Fruit fly (Drosophila melanogaster): ENCODE measurements around the gene SdhC.

The SdhC gene

DNA sequence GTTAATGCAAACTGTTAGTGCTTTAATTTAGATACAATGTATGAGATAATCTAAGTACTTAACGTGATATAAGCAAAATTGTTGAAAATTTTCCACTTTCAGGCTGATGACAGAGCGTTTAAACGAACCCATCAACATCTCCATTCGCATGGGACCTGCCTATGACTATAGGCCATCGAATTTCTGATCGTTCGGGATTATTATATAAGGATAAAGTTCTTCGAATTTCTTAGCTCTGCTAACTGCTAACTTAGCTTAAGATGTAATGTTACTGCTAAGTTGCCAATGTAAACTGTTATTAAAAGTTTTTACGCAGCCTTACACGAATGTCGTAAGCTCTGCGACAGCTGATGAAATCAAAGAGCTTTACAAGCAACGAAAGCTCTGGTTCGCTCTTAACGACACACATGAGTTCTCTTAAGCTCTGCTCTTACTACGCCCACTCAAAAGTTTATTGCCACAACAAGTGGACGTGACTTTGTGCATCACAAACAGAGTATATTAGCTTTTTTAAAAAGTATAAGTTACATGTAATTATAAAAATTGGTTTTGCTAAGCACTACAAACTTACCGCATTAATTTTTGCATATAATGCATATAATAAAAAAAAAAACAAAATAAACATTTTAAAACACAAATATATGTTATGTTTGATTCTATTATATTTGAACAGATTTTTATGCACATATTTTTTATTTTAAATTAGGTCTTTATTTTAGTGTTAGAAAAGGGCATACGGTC is 12.8 kb downstream of the SdhC start:
- TF ChIP-seq D1 (tag; optimal IDR thresholded peaks at IDR 0.05) (peak; percentile 99), CG34367 (tag; optimal IDR thresholded peaks at IDR 0.05) (peak; percentile 96), CG15710 (tag; optimal IDR thresholded peaks at IDR 0.05) (peak; percentile 99), CG12605 (GFP tag; IDR thresholded peaks at IDR 0.05) (peak; percentile 94), CG9948 (tag; optimal IDR thresholded peaks at IDR 0.05) (peak; percentile 100), CG17806 (tag; optimal IDR thresholded peaks at IDR 0.05) (peak; percentile 98), CG8301 (tag; optimal IDR thresholded peaks at IDR 0.05) (peak; percentile 99), Pif1B (GFP tag; optimal IDR thresholded peaks at IDR 0.05) (peak; percentile 93), EcR (GFP tag; optimal IDR thresholded peaks at IDR 0.05) (peak; percentile 97), CG10348 (GFP tag; IDR thresholded peaks at IDR 0.05) (peak; percentile 97), Pif1A (GFP tag; optimal IDR thresholded peaks at IDR 0.05) (peak; percentile 44), fd96Ca (GFP tag; IDR thresholded peaks at IDR 0.05) (no peak), Ets98B (GFP tag; IDR thresholded peaks at IDR 0.05) (peak; percentile 95), CG14655 (GFP tag; optimal IDR thresholded peaks at IDR 0.05) (peak; percentile 100), Snoo (tag; optimal IDR thresholded peaks at IDR 0.05) (peak; percentile 99), CG8159 (tag; optimal IDR thresholded peaks at IDR 0.05) (peak; percentile 99), CG32121 (GFP tag; IDR thresholded peaks at IDR 0.05) (peak; percentile 99), CG4496 (GFP tag; IDR thresholded peaks at IDR 0.05) (peak; percentile 97), gl (tag; optimal IDR thresholded peaks at IDR 0.05) (peak; percentile 89), rn (GFP tag; IDR thresholded peaks at IDR 0.05) (peak; percentile 97), CG13204 (GFP tag; optimal IDR thresholded peaks at IDR 0.05) (peak; percentile 86)

- no peak for TF ChIP-seq rn (GFP tag; IDR thresholded peaks at IDR 0.05)
- TF ChIP-seq Ets98B (GFP tag; IDR thresholded peaks at IDR 0.05), result no peak
- no peak for TF ChIP-seq gl (tag; optimal IDR thresholded peaks at IDR 0.05)
- TF ChIP-seq Snoo (tag; optimal IDR thresholded peaks at IDR 0.05), result no peak
- TF ChIP-seq CG10348 (GFP tag; IDR thresholded peaks at IDR 0.05), result no peak
Measured at dm6 chr3R:11195792-11196191, 13.9 kb downstream of the SdhC start, which contains the start of gene CG18577. Gene CG18577, plus strand, starts transcription at chr3R:11196092.

- no peak for TF ChIP-seq CG34367 (tag; optimal IDR thresholded peaks at IDR 0.05)
- no peak for TF ChIP-seq CG17806 (tag; optimal IDR thresholded peaks at IDR 0.05)
- no peak for TF ChIP-seq CG14655 (GFP tag; optimal IDR thresholded peaks at IDR 0.05)
- no peak for TF ChIP-seq fd96Ca (GFP tag; IDR thresholded peaks at IDR 0.05)
- TF ChIP-seq CG13204 (GFP tag; optimal IDR thresholded peaks at IDR 0.05), result no peak
- no peak for TF ChIP-seq Pif1A (GFP tag; optimal IDR thresholded peaks at IDR 0.05)
- TF ChIP-seq CG9948 (tag; optimal IDR thresholded peaks at IDR 0.05), result no peak
- TF ChIP-seq CG4496 (GFP tag; IDR thresholded peaks at IDR 0.05), result no peak
- TF ChIP-seq D1 (tag; optimal IDR thresholded peaks at IDR 0.05), result no peak
- TF ChIP-seq gl (tag; optimal IDR thresholded peaks at IDR 0.05), result no peak
- no peak for TF ChIP-seq CG32121 (GFP tag; IDR thresholded peaks at IDR 0.05)
- TF ChIP-seq Snoo (tag; optimal IDR thresholded peaks at IDR 0.05), result no peak
- TF ChIP-seq CG10348 (GFP tag; IDR thresholded peaks at IDR 0.05), result no peak
- no peak for TF ChIP-seq Ets98B (GFP tag; IDR thresholded peaks at IDR 0.05)
- TF ChIP-seq CG12605 (GFP tag; IDR thresholded peaks at IDR 0.05), result no peak
- TF ChIP-seq rn (GFP tag; IDR thresholded peaks at IDR 0.05), result no peak
- TF ChIP-seq Pif1B (GFP tag; optimal IDR thresholded peaks at IDR 0.05), result no peak
- TF ChIP-seq CG8301 (tag; optimal IDR thresholded peaks at IDR 0.05), result no peak
Measured at dm6 chr3R:11178300-11178699, 31.3 kb downstream of the SdhC start.

- TF ChIP-seq CG4496 (GFP tag; IDR thresholded peaks at IDR 0.05) (no peak), Pif1A (GFP tag; optimal IDR thresholded peaks at IDR 0.05) (no peak), CG15710 (tag; optimal IDR thresholded peaks at IDR 0.05) (no peak), Pif1B (GFP tag; optimal IDR thresholded peaks at IDR 0.05) (no peak), Snoo (tag; optimal IDR thresholded peaks at IDR 0.05) (no peak), gl (tag; optimal IDR thresholded peaks at IDR 0.05) (no peak), CG13204 (GFP tag; optimal IDR thresholded peaks at IDR 0.05) (no peak), D1 (tag; optimal IDR thresholded peaks at IDR 0.05) (no peak), rn (GFP tag; IDR thresholded peaks at IDR 0.05) (no peak), CG32121 (GFP tag; IDR thresholded peaks at IDR 0.05) (no peak)
Measured at dm6 chr3R:11177579-11177978, 32.1 kb downstream of the SdhC start.

DNA sequence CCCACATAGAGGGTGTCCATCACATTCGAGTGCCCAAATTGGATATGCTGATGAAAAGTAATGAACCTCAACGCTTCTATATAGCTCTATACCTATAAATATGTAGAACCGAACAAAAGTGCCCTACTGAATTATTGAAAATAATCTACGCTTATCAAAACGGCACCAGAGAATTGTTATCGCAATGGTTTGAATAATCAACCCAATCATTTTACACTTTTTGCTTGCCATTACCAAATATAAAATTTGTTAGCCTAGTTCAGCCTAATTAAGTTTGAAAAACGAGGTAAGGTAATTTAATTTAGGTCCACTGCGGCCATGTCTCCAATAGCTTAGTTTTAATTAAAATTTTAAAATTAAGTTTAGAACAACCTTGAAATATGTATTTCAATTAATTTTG is 33.9 kb downstream of the SdhC start:
- TF ChIP-seq CG10348 (GFP tag; IDR thresholded peaks at IDR 0.05) (no peak), CG17806 (tag; optimal IDR thresholded peaks at IDR 0.05) (no peak), CG9948 (tag; optimal IDR thresholded peaks at IDR 0.05) (no peak), CG34367 (tag; optimal IDR thresholded peaks at IDR 0.05) (no peak), Pif1B (GFP tag; optimal IDR thresholded peaks at IDR 0.05) (no peak), CG12605 (GFP tag; IDR thresholded peaks at IDR 0.05) (no peak), CG13204 (GFP tag; optimal IDR thresholded peaks at IDR 0.05) (no peak), CG8159 (tag; optimal IDR thresholded peaks at IDR 0.05) (no peak), Ets98B (GFP tag; IDR thresholded peaks at IDR 0.05) (no peak), fd96Ca (GFP tag; IDR thresholded peaks at IDR 0.05) (no peak), Snoo (tag; optimal IDR thresholded peaks at IDR 0.05) (no peak), CG15710 (tag; optimal IDR thresholded peaks at IDR 0.05) (no peak), D1 (tag; optimal IDR thresholded peaks at IDR 0.05) (no peak), EcR (GFP tag; optimal IDR thresholded peaks at IDR 0.05) (no peak), CG4496 (GFP tag; IDR thresholded peaks at IDR 0.05) (no peak), Pif1A (GFP tag; optimal IDR thresholded peaks at IDR 0.05) (no peak), rn (GFP tag; IDR thresholded peaks at IDR 0.05) (no peak), CG14655 (GFP tag; optimal IDR thresholded peaks at IDR 0.05) (no peak), CG8301 (tag; optimal IDR thresholded peaks at IDR 0.05) (no peak), CG32121 (GFP tag; IDR thresholded peaks at IDR 0.05) (no peak)

DNA sequence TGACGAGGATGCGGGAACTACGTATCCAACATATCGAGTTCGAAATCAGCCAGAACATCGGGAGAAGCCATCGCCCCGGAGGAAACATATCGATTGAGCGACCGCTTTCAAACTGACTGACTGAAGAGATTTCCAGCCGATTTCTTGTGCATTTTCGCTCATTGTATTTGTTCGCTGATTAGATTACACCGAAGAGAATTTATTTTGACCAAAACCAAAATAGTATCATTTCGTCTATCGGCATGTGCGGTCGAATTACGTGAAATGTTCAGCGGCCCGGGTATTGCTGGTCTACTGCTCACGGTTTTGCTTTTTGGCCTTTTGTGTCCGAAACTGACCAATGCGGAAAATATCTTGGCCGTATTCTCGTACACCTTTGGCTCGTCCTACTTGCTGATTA is 34.3 kb downstream of the SdhC start, which contains the start of the genes Ugt304A1 and Ugt303A1:
Gene Ugt304A1, minus strand, starts transcription at position 101 of the 400 bp plus-strand sequence.
Gene Ugt303A1, plus strand, starts transcription at position 222 of the 400 bp plus-strand sequence.
- TF ChIP-seq CG17806 (tag; optimal IDR thresholded peaks at IDR 0.05) (no peak), CG15710 (tag; optimal IDR thresholded peaks at IDR 0.05) (no peak), CG8159 (tag; optimal IDR thresholded peaks at IDR 0.05) (no peak), CG12605 (GFP tag; IDR thresholded peaks at IDR 0.05) (no peak), Ets98B (GFP tag; IDR thresholded peaks at IDR 0.05) (no peak), gl (tag; optimal IDR thresholded peaks at IDR 0.05) (no peak), rn (GFP tag; IDR thresholded peaks at IDR 0.05) (no peak), CG14655 (GFP tag; optimal IDR thresholded peaks at IDR 0.05) (no peak)
